Fruit fly (Drosophila melanogaster) whole organism, embryonic: ENCODE measurements around the gene shd.

Source experiments
- CG10267 ChIP-seq: fragments of 200-800 bp; sonication (Bioruptor generic); optimal IDR thresholded peaks from 2 replicates; lab custom pipeline; 2018; ENCODE audit warnings: missing biosample characterization, mild to moderate bottlenecking, missing genetic modification characterization, moderate library complexity
- CG10431 ChIP-seq: fragments of 200-800 bp; sonication (Bioruptor generic); optimal IDR thresholded peaks from 3 replicates; lab custom pipeline; 2018; ENCODE audit warnings: missing biosample characterization, mild to moderate bottlenecking, missing genetic modification characterization
- CG11695 ChIP-seq: fragments of 200-800 bp; sonication (Bioruptor generic); IDR thresholded peaks from 3 replicates; pipeline ENCODE4 v1.3.6; 2022; ENCODE audit warnings: missing biosample characterization, missing genetic modification characterization
- CG17912 ChIP-seq: fragments of 200-800 bp; sonication (Bioruptor generic); optimal IDR thresholded peaks from 2 replicates; lab custom pipeline; 2018; ENCODE audit warnings: missing biosample characterization, mild to moderate bottlenecking, missing genetic modification characterization
- CG31365 ChIP-seq: fragments of 200-800 bp; sonication (Bioruptor generic); optimal IDR thresholded peaks from 2 replicates; lab custom pipeline; 2018; ENCODE audit warnings: missing biosample characterization, mild to moderate bottlenecking, missing genetic modification characterization
- CG3281 ChIP-seq: fragments of 200-800 bp; sonication (Bioruptor generic); optimal IDR thresholded peaks from 3 replicates; lab custom pipeline; 2017; ENCODE audit warnings: missing biosample characterization, mild to moderate bottlenecking, missing genetic modification characterization
- CG34224 ChIP-seq: fragments of 200-800 bp; sonication (Bioruptor generic); IDR thresholded peaks from 3 replicates; pipeline ENCODE4 v1.3.6; 2022; ENCODE audit warnings: missing biosample characterization, missing genetic modification characterization; ENCODE audit not compliant: partially characterized antibody
- CG4707 ChIP-seq: fragments of 200-800 bp; sonication (Bioruptor generic); optimal IDR thresholded peaks from 2 replicates; lab custom pipeline; 2018; ENCODE audit warnings: missing biosample characterization, mild to moderate bottlenecking, missing genetic modification characterization, moderate library complexity
- CTCF ChIP-seq: fragments of 200-800 bp; sonication (Bioruptor generic); optimal IDR thresholded peaks from 2 replicates; lab custom pipeline; 2017; ENCODE audit warnings: missing biosample characterization, mild to moderate bottlenecking, missing genetic modification characterization, moderate library complexity
- Ssrp ChIP-seq: fragments of 200-800 bp; sonication (Bioruptor generic); optimal IDR thresholded peaks from 2 replicates; lab custom pipeline; 2018; ENCODE audit warnings: missing biosample characterization, mild to moderate bottlenecking, missing genetic modification characterization, moderate library complexity
- grau ChIP-seq: fragments of 200-800 bp; optimal IDR thresholded peaks from 3 replicates; lab custom pipeline; 2019; ENCODE audit warnings: missing biosample characterization, mild to moderate bottlenecking, missing genetic modification characterization, moderate library complexity
- slp2 ChIP-seq: fragments of 200-800 bp; sonication (Bioruptor generic); optimal IDR thresholded peaks from 2 replicates; lab custom pipeline; 2016; ENCODE audit warnings: missing biosample characterization, missing genetic modification characterization
- tap ChIP-seq: fragments of 200-800 bp; optimal IDR thresholded peaks from 3 replicates; lab custom pipeline; 2019; ENCODE audit warnings: missing biosample characterization, mild to moderate bottlenecking, missing genetic modification characterization, moderate library complexity

DNA sequence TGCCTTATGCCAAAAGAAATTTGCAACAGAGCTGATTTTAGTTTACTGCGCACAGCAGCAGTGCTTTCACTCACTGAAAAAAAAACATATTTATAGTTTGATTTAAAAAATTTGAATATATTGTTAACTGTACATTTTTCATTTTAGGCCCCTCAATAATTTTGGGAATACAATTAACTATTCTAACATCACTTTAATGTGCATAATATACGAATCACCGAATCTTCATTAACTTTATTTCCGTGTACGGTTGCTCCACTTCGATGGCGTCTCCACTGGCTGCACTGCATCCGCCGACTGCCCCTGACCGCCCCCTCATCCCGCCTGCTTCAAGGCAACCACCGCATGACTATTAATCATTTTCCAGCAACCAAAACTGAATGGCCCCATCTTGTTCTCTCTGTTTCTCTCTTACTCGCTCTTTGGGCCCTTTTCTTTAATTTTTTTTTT lies 22.5 kb downstream of the shd start:
- TF ChIP-seq slp2 (GFP tag; lab: Kevin White, UChicago) (no peak), CG31365 (tag; lab: Kevin White, UChicago) (no peak), Ssrp (tag; lab: Kevin White, UChicago) (no peak), grau (tag; lab: Kevin White, UChicago) (no peak), CG4707 (no peak), CG3281 (GFP tag; lab: Kevin White, UChicago) (no peak), CG10267 (tag; lab: Kevin White, UChicago) (no peak), CTCF (GFP tag; lab: Kevin White, UChicago) (no peak), CG10431 (GFP tag; lab: Kevin White, UChicago) (no peak), tap (tag; lab: Kevin White, UChicago) (no peak), CG34224 (no peak), CG17912 (GFP tag; lab: Kevin White, UChicago) (no peak), CG11695 (no peak)
